Fruit fly (Drosophila melanogaster): ENCODE results near the gene ND-PDSW.

DNA sequence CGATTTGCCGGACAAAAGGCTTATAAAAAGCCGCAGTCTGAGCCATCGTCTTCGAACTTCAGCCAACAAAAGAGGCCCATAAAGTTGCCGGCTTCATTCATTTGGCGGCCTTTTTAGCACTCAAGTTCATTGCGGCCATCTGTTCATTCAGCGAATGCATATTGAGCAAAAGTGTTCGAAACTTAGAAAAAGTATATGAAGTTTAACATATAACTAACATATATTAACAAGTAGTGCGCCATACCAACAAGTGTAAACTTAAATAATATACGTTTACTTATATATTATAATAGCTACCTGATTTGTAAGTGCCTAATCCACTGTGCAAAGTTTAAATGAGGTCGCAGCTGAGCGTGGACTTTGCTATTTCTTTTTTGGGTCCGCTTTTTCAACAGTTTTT is 29.6 kb upstream of the ND-PDSW start:
- TF ChIP-seq ttk (optimal IDR thresholded peaks at IDR 0.05), result no peak
- no peak for TF ChIP-seq Sin3A (optimal IDR thresholded peaks at IDR 0.05)
- TF ChIP-seq Myc (optimal IDR thresholded peaks at IDR 0.05), result no peak
- TF ChIP-seq psq (optimal IDR thresholded peaks at IDR 0.05), result no peak
- no peak for TF ChIP-seq h (optimal IDR thresholded peaks at IDR 0.05)
- TF ChIP-seq insv (optimal IDR thresholded peaks at IDR 0.05), result no peak

Data from Kc167 (cell line).